Worm (Caenorhabditis elegans) whole organism, L1 larva: ENCODE data around the gene ZK1127.3.

Experiments
- F16B12.6 ChIP-seq: fragments of 150-350 bp; optimal IDR thresholded peaks from 2 replicates; lab custom pipeline; 2014; ENCODE audit warnings: missing biosample characterization, missing genetic modification characterization
- ama-1 ChIP-seq: fragments of 150-350 bp; optimal IDR thresholded peaks from 2 replicates; lab custom pipeline; 2014
- nhr-11 ChIP-seq: fragments of 150-350 bp; optimal IDR thresholded peaks from 2 replicates; lab custom pipeline; 2014; ENCODE audit warnings: missing biosample characterization, missing genetic modification characterization

DNA sequence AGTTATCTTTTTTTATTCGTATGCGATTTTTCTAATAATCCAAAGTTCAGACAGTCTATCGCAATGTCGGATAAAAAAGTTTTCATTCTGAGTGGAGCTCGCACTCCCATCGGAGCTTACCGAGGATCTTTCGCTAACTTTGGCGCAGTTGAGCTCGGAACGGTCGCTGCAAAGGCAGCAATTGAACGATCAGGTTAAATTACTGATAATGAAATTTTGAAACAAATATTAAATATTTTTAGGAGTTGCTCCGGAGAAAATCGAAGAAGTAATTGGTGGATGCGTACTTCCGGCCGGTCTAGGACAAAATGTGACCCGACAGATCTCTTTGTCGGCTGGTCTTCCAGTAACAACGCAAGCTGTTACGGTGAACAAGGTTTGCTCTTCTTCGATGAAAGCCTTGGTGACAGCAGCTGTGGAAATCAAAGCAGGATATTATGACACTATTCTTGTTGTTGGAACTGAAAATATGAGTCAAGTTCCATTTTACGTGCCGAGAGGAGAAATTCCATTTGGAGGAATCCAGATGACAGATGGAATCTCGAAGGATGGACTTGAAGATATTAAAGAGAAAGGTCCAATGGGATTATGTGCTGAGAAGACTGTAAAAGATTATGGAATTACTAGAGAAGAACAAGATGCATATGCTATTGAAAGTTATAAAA, 20.6 kb downstream of the ZK1127.3 start, which contains the start of gene T02G5.7:
- no peak for TF ChIP-seq F16B12.6 (tag; lab: Kevin White, UChicago)
- no peak for TF ChIP-seq ama-1 (lab: Kevin White, UChicago)
- no peak for TF ChIP-seq nhr-11 (tag; lab: Kevin White, UChicago)
